Worm (Caenorhabditis elegans) whole organism, young adult: ENCODE results near the gene Y46G5A.7.
"Not testable (repeated sequence)": the region's sequence is repeated elsewhere in the genome, so short reads cannot be mapped to it uniquely, and the experiment has no call there.

ENCODE experiments used
- D2030.7 ChIP-seq: fragments of 200-800 bp; sonication (Bioruptor generic); IDR thresholded peaks from 2 replicates; pipeline ENCODE4 v1.3.6; 2022; ENCODE audit warnings: missing genetic modification reagents, missing genetic modification characterization, missing compliant biosample characterization
- F49E8.2 ChIP-seq: sonication (generic microtip); optimal IDR thresholded peaks from 3 replicates; lab custom pipeline; 2017; ENCODE audit warnings: missing genetic modification characterization, mild to moderate bottlenecking, missing compliant biosample characterization, antibody characterized with exemption, moderate library complexity; ENCODE audit not compliant: insufficient read depth
- Y53G8AR.9 ChIP-seq: fragments of 200-800 bp; sonication (Bioruptor generic); conservative IDR thresholded peaks from 2 replicates; pipeline ENCODE4 v1.3.6; 2022; ENCODE audit warnings: missing genetic modification reagents, missing genetic modification characterization, missing compliant biosample characterization
- ceh-91 ChIP-seq: fragments of 200-800 bp; sonication (Bioruptor generic); IDR thresholded peaks from 2 replicates; pipeline ENCODE4 v1.3.6; 2022; ENCODE audit warnings: missing genetic modification reagents, missing genetic modification characterization, missing compliant biosample characterization
- chd-7 ChIP-seq: sonication (generic microtip); optimal IDR thresholded peaks from 2 replicates; lab custom pipeline; 2016; ENCODE audit warnings: mild to moderate bottlenecking, missing genetic modification characterization, moderate library complexity, missing compliant biosample characterization
- egl-44 ChIP-seq: fragments of 200-800 bp; sonication (Bioruptor generic); IDR thresholded peaks from 2 replicates; pipeline ENCODE4 v1.3.6; 2022; ENCODE audit warnings: missing genetic modification reagents, missing genetic modification characterization, missing compliant biosample characterization
- hsf-1 ChIP-seq: fragments of 200-800 bp; sonication (Bioruptor generic); IDR thresholded peaks from 2 replicates; pipeline ENCODE4 v1.3.6; 2022; ENCODE audit warnings: missing genetic modification reagents, missing genetic modification characterization, missing compliant biosample characterization
- nhr-90 ChIP-seq: sonication (generic microtip); optimal IDR thresholded peaks from 2 replicates; lab custom pipeline; 2016; ENCODE audit warnings: missing genotype, mild to moderate bottlenecking, missing genetic modification characterization, missing compliant biosample characterization
- snpc-4 ChIP-seq, 5 experiments: fragments of 150-350 bp in 1 of 5; sonication (generic microtip) in 4 of 5; optimal IDR thresholded peaks; 2 replicates each; lab custom pipeline; 2014 to 2018; ENCODE audit warnings: missing genetic modification characterization in 5 of 5, missing biosample characterization in 3 of 5, antibody characterized with exemption in 2 of 5, mild to moderate bottlenecking in 2 of 5, missing compliant biosample characterization in 2 of 5, missing genotype in 2 of 5, moderate library complexity in 2 of 5, missing genetic modification reagents in 1 of 5

DNA sequence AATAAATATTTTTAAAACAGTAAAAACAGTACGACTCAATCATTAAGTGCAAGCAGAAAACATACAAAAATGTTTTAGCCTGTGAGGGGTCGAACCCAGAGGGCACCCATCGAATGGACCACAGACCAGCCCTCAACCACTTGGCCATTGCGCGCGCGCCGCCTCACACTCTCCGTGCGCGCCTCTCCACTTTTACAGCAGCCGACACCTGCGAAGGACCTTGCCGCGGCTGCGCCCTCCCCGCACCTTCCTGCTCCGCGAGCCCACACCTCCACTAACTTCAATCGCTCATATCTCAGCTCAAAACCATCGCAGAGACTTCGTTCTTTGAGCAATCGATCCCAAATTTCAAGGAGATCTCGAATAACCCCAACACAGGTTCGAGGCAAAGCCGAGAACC is 22.2 kb upstream of the Y46G5A.7 start:
- TF ChIP-seq ceh-91 (peak; percentile 69), hsf-1 (peak; percentile 70), snpc-4 (GFP tag; optimal IDR thresholded peaks at IDR 0.05; lab: Kevin White, UChicago) (peak; percentile 94), snpc-4 (tag; optimal IDR thresholded peaks at IDR 0.05; lab: Kevin White, UChicago) (peak; percentile 96 to 98 (median 97)), Y53G8AR.9 (GFP tag; lab: Robert Waterston, UW) (peak; percentile 74; the same call in 1 of the 2 replicates), D2030.7 (peak; percentile 94), chd-7 (peak; percentile 12), F49E8.2 (tag; lab: Kevin White, UChicago) (peak; percentile 79)
- not testable (repeated sequence) for TF ChIP-seq nhr-90 (tag; lab: Kevin White, UChicago); egl-44 (GFP tag; lab: Robert Waterston, UW)
